Worm (Caenorhabditis elegans): Measurements from ENCODE around the gene F55B12.2.

F55B12.2 gene

ce11 chrV:13848379-13848778, 31.6 kb upstream of the F55B12.2 start, which contains the start of gene srx-133:
TSS of gene srx-133 (plus strand) at chrV:13848679.
- TF ChIP-seq pag-3 (tag; optimal IDR thresholded peaks at IDR 0.05; ENCODE audit: borderline replicate concordance, insufficient read depth) (no peak), dpl-1 (GFP tag; optimal IDR thresholded peaks at IDR 0.05) (no peak), xbp-1 (tag; optimal IDR thresholded peaks at IDR 0.05) (no peak), unc-98 (GFP tag; IDR thresholded peaks at IDR 0.05) (no peak), ces-1 (GFP tag; optimal IDR thresholded peaks at IDR 0.05) (no peak), zag-1 (tag; optimal IDR thresholded peaks at IDR 0.05) (no peak), nhr-71 (tag; optimal IDR thresholded peaks at IDR 0.05) (no peak), ets-5 (GFP tag; IDR thresholded peaks at IDR 0.05) (no peak), C34B4.2 (tag; optimal IDR thresholded peaks at IDR 0.05) (no peak), rnt-1 (tag; optimal IDR thresholded peaks at IDR 0.05) (no peak), unc-30 (tag; optimal IDR thresholded peaks at IDR 0.05) (no peak), lin-15B (tag; optimal IDR thresholded peaks at IDR 0.05) (no peak), mep-1 (tag; optimal IDR thresholded peaks at IDR 0.05) (no peak), tbx-2 (tag; optimal IDR thresholded peaks at IDR 0.05) (no peak), mab-9 (GFP tag; IDR thresholded peaks at IDR 0.05) (no peak), sox-4 (tag; optimal IDR thresholded peaks at IDR 0.05) (no peak), nhr-90 (tag; optimal IDR thresholded peaks at IDR 0.05; ENCODE audit: poor library complexity) (no peak), ceh-90 (tag; optimal IDR thresholded peaks at IDR 0.05) (no peak)

- TF ChIP-seq ceh-88 (GFP tag; IDR thresholded peaks at IDR 0.05): no peak
- TF ChIP-seq nhr-47 (tag; optimal IDR thresholded peaks at IDR 0.05): no peak
- TF ChIP-seq lin-13 (GFP tag; optimal IDR thresholded peaks at IDR 0.05): no peak
- no peak for TF ChIP-seq tbx-2 (tag; optimal IDR thresholded peaks at IDR 0.05)
- no peak for TF ChIP-seq dpl-1 (GFP tag; optimal IDR thresholded peaks at IDR 0.05)
- no peak for TF ChIP-seq lin-39 (tag; optimal IDR thresholded peaks at IDR 0.05)
- no peak for TF ChIP-seq vab-15 (tag; optimal IDR thresholded peaks at IDR 0.05)
- no peak for TF ChIP-seq ceh-90 (tag; optimal IDR thresholded peaks at IDR 0.05)
- no peak for TF ChIP-seq ces-1 (GFP tag; optimal IDR thresholded peaks at IDR 0.05)
- TF ChIP-seq unc-62 (GFP tag; optimal IDR thresholded peaks at IDR 0.05): no peak
- TF ChIP-seq nhr-84 (tag; optimal IDR thresholded peaks at IDR 0.05): no peak
- TF ChIP-seq zag-1 (tag; optimal IDR thresholded peaks at IDR 0.05): no peak
- no peak for TF ChIP-seq mef-2 (tag; optimal IDR thresholded peaks at IDR 0.05)
- TF ChIP-seq ceh-82 (tag; optimal IDR thresholded peaks at IDR 0.05): no peak
Observed at ce11 chrV:13845136-13845535, 28.4 kb upstream of the F55B12.2 start, which contains the start of gene srx-131. TSS of gene srx-131 (plus strand) at chrV:13845436.

ce11 chrV:13843147-13843546, 26.4 kb upstream of the F55B12.2 start, which contains the start of gene srx-130:
TSS of gene srx-130 (plus strand) at chrV:13843447.
- TF ChIP-seq unc-30 (tag; optimal IDR thresholded peaks at IDR 0.05) (no peak), ama-1 (optimal IDR thresholded peaks at IDR 0.05) (no peak), unc-86 (tag; optimal IDR thresholded peaks at IDR 0.05) (no peak), ceh-63 (GFP tag; optimal IDR thresholded peaks at IDR 0.05) (no peak), nhr-85 (tag) (no peak), alr-1 (tag; optimal IDR thresholded peaks at IDR 0.05; ENCODE audit: borderline replicate concordance) (no peak), swsn-7 (tag; optimal IDR thresholded peaks at IDR 0.05) (no peak), elt-3 (tag; optimal IDR thresholded peaks at IDR 0.05) (no peak), nhr-237 (tag; optimal IDR thresholded peaks at IDR 0.05) (no peak), mab-9 (GFP tag; IDR thresholded peaks at IDR 0.05) (no peak), jun-1 (tag; optimal IDR thresholded peaks at IDR 0.05) (no peak), lin-35 (GFP tag; optimal IDR thresholded peaks at IDR 0.05) (no peak), lir-3 (tag; optimal IDR thresholded peaks at IDR 0.05; ENCODE audit: poor library complexity) (no peak), hpl-2 (GFP tag; optimal IDR thresholded peaks at IDR 0.05) (no peak), irx-1 (tag; optimal IDR thresholded peaks at IDR 0.05) (no peak), unc-130 (tag; optimal IDR thresholded peaks at IDR 0.05) (no peak), rnt-1 (tag; optimal IDR thresholded peaks at IDR 0.05) (no peak), hlh-4 (tag; optimal IDR thresholded peaks at IDR 0.05) (no peak), isw-1 (GFP tag; IDR thresholded peaks at IDR 0.05) (no peak)
